Fruit fly (Drosophila melanogaster) whole organism, pupa: ENCODE data around the gene CG32483.

Source experiments
- CG10348 ChIP-seq: fragments of 200-800 bp; sonication (Bioruptor generic); IDR thresholded peaks from 2 replicates; pipeline ENCODE4 v1.3.6; 2022; ENCODE audit warnings: missing biosample characterization, missing genetic modification characterization
- CG12605 ChIP-seq: fragments of 200-800 bp; sonication (Bioruptor generic); IDR thresholded peaks from 2 replicates; pipeline ENCODE4 v1.3.6; 2022; ENCODE audit warnings: missing biosample characterization, missing genetic modification characterization
- CG13204 ChIP-seq: fragments of 200-800 bp; sonication (Bioruptor generic); optimal IDR thresholded peaks from 2 replicates; lab custom pipeline; 2018; ENCODE audit warnings: missing biosample characterization, mild to moderate bottlenecking, missing genetic modification characterization, moderate library complexity
- CG14655 ChIP-seq: fragments of 200-800 bp; sonication (Bioruptor generic); optimal IDR thresholded peaks from 3 replicates; lab custom pipeline; 2017; ENCODE audit warnings: mild to moderate bottlenecking, missing biosample characterization, missing genetic modification reagents, missing genetic modification characterization
- CG15710 ChIP-seq: fragments of 200-800 bp; sonication (Bioruptor generic); optimal IDR thresholded peaks from 2 replicates; lab custom pipeline; 2018; ENCODE audit warnings: missing biosample characterization, mild to moderate bottlenecking, missing genetic modification characterization, moderate library complexity
- CG17806 ChIP-seq: fragments of 200-800 bp; sonication (Bioruptor generic); optimal IDR thresholded peaks from 2 replicates; lab custom pipeline; 2018; ENCODE audit warnings: missing biosample characterization, mild to moderate bottlenecking, missing genetic modification characterization, moderate library complexity
- CG32121 ChIP-seq: fragments of 200-800 bp; sonication (Bioruptor generic); IDR thresholded peaks from 2 replicates; pipeline ENCODE4 v1.3.6; 2022; ENCODE audit warnings: missing biosample characterization, missing genetic modification characterization
- CG34367 ChIP-seq: fragments of 200-800 bp; sonication (Bioruptor generic); optimal IDR thresholded peaks from 2 replicates; lab custom pipeline; 2018; ENCODE audit warnings: missing biosample characterization, mild to moderate bottlenecking, missing genetic modification characterization
- CG4496 ChIP-seq: fragments of 200-800 bp; sonication (Bioruptor generic); IDR thresholded peaks from 3 replicates; pipeline ENCODE4 v1.3.6; 2022; ENCODE audit warnings: missing biosample characterization, missing genetic modification characterization
- CG8159 ChIP-seq: fragments of 200-800 bp; sonication (Bioruptor generic); optimal IDR thresholded peaks from 3 replicates; lab custom pipeline; 2018; ENCODE audit warnings: missing biosample characterization, mild to moderate bottlenecking, missing genetic modification characterization, moderate library complexity
- CG8301 ChIP-seq: fragments of 200-800 bp; sonication (Bioruptor generic); optimal IDR thresholded peaks from 2 replicates; lab custom pipeline; 2018; ENCODE audit warnings: missing biosample characterization, mild to moderate bottlenecking, missing genetic modification characterization
- CG9948 ChIP-seq: fragments of 200-800 bp; sonication (Bioruptor generic); optimal IDR thresholded peaks from 2 replicates; lab custom pipeline; 2018; ENCODE audit warnings: missing biosample characterization, mild to moderate bottlenecking, missing genetic modification characterization, moderate library complexity
- D1 ChIP-seq: fragments of 200-800 bp; sonication (Bioruptor generic); optimal IDR thresholded peaks from 2 replicates; lab custom pipeline; 2018; ENCODE audit warnings: missing biosample characterization, mild to moderate bottlenecking, missing genetic modification characterization, moderate library complexity
- EcR ChIP-seq: fragments of 200-800 bp; sonication (Bioruptor generic); optimal IDR thresholded peaks from 3 replicates; lab custom pipeline; 2019; ENCODE audit warnings: missing biosample characterization, missing genetic modification characterization, mild to moderate bottlenecking, moderate library complexity, missing genetic modification reagents
- Ets98B ChIP-seq: fragments of 200-800 bp; sonication (Bioruptor generic); IDR thresholded peaks from 2 replicates; pipeline ENCODE4 v1.3.6; 2022; ENCODE audit warnings: missing biosample characterization, missing genetic modification characterization
- Pif1A ChIP-seq: fragments of 200-800 bp; sonication (Bioruptor generic); optimal IDR thresholded peaks from 3 replicates; lab custom pipeline; 2016; ENCODE audit warnings: missing biosample characterization, missing genetic modification characterization
- Pif1B ChIP-seq: fragments of 200-800 bp; sonication (Bioruptor generic); optimal IDR thresholded peaks from 3 replicates; lab custom pipeline; 2016; ENCODE audit warnings: missing biosample characterization, missing genetic modification characterization
- Snoo ChIP-seq: fragments of 200-800 bp; sonication (Bioruptor generic); optimal IDR thresholded peaks from 3 replicates; lab custom pipeline; 2017; ENCODE audit warnings: missing biosample characterization, mild to moderate bottlenecking, missing genetic modification characterization, inconsistent platforms
- fd96Ca ChIP-seq: fragments of 200-800 bp; sonication (Bioruptor generic); IDR thresholded peaks from 3 replicates; pipeline ENCODE4 v1.3.6; 2022; ENCODE audit warnings: missing biosample characterization, missing genetic modification characterization
- gl ChIP-seq: fragments of 200-800 bp; sonication (Bioruptor generic); optimal IDR thresholded peaks from 2 replicates; lab custom pipeline; 2018; ENCODE audit warnings: missing biosample characterization, mild to moderate bottlenecking, missing genetic modification characterization
- rn ChIP-seq: fragments of 200-800 bp; sonication (Bioruptor generic); IDR thresholded peaks from 2 replicates; pipeline ENCODE4 v1.3.6; 2022; ENCODE audit warnings: missing biosample characterization, missing genetic modification characterization

CG32483 gene

dm6 chr3L:690031-690686 is at the start of gene CG32483, which contains the start of gene RabX6:
Gene CG32483, minus strand, starts transcription at chr3L:690081.
Gene RabX6, plus strand, starts transcription at chr3L:690517.
- TF ChIP-seq CG9948 (tag; lab: Kevin White, UChicago) (no peak), Pif1B (no peak), D1 (tag; lab: Kevin White, UChicago) (no peak)

- peak; percentile 95 for TF ChIP-seq Pif1A (GFP tag; lab: Kevin White, UChicago)
- TF ChIP-seq EcR (GFP tag; lab: Kevin White, UChicago): peak; percentile 87
- peak; percentile 95 for TF ChIP-seq CG4496 (GFP tag; lab: Robert Waterston, UW)
- TF ChIP-seq gl: peak; percentile 85
- peak; percentile 97 for TF ChIP-seq CG17806
- peak; percentile 94 for TF ChIP-seq CG8301 (tag; lab: Kevin White, UChicago)
- peak; percentile 96 for TF ChIP-seq Snoo (tag; lab: Kevin White, UChicago)
- peak; percentile 95 for TF ChIP-seq CG12605 (GFP tag; lab: Robert Waterston, UW)
- TF ChIP-seq CG14655: peak; percentile 95
- TF ChIP-seq CG9948 (tag; lab: Kevin White, UChicago): peak; percentile 96
- TF ChIP-seq Pif1B: peak; percentile 95
- peak; percentile 94 for TF ChIP-seq CG34367 (tag; lab: Kevin White, UChicago)
- TF ChIP-seq D1 (tag; lab: Kevin White, UChicago): peak; percentile 93
- TF ChIP-seq CG10348: peak; percentile 75
- TF ChIP-seq Ets98B: peak; percentile 94
- TF ChIP-seq CG32121 (GFP tag; lab: Robert Waterston, UW): peak; percentile 96
- peak; percentile 92 for TF ChIP-seq fd96Ca
- peak; percentile 93 for TF ChIP-seq rn
- TF ChIP-seq CG15710 (tag; lab: Kevin White, UChicago): peak; percentile 98
- peak; percentile 98 for TF ChIP-seq CG8159 (tag; lab: Kevin White, UChicago)
- TF ChIP-seq CG13204 (GFP tag; lab: Kevin White, UChicago): peak; percentile 94
Measured at dm6 chr3L:738523-739356, 48.9 kb upstream of the CG32483 start.

- TF ChIP-seq Ets98B (no peak), gl (no peak), CG32121 (GFP tag; lab: Robert Waterston, UW) (no peak), CG8301 (tag; lab: Kevin White, UChicago) (no peak), Snoo (tag; lab: Kevin White, UChicago) (no peak), D1 (tag; lab: Kevin White, UChicago) (no peak), rn (no peak), CG8159 (tag; lab: Kevin White, UChicago) (peak; percentile 55), CG15710 (tag; lab: Kevin White, UChicago) (peak; percentile 33), CG13204 (GFP tag; lab: Kevin White, UChicago) (peak; percentile 34), CG9948 (tag; lab: Kevin White, UChicago) (no peak), CG12605 (GFP tag; lab: Robert Waterston, UW) (no peak), CG34367 (tag; lab: Kevin White, UChicago) (no peak), CG17806 (peak; percentile 44), Pif1B (peak; percentile 31), fd96Ca (no peak), CG4496 (GFP tag; lab: Robert Waterston, UW) (no peak), CG14655 (peak; percentile 25), EcR (GFP tag; lab: Kevin White, UChicago) (peak; percentile 79), Pif1A (GFP tag; lab: Kevin White, UChicago) (peak; percentile 31), CG10348 (no peak)
- TF ChIP-seq, all 21 proteins: peak for 8
Measured at dm6 chr3L:737445-738116, 47.7 kb upstream of the CG32483 start.

dm6 chr3L:736542-737166 is 46.8 kb upstream of the CG32483 start:
- TF ChIP-seq Pif1A (GFP tag; lab: Kevin White, UChicago) (no peak), EcR (GFP tag; lab: Kevin White, UChicago) (peak; percentile 94), CG13204 (GFP tag; lab: Kevin White, UChicago) (peak; percentile 73), gl (no peak)

dm6 chr3L:735948-736347 is 46.1 kb upstream of the CG32483 start:
- peak; percentile 57 for TF ChIP-seq Pif1A (GFP tag; lab: Kevin White, UChicago)
- peak; percentile 78 for TF ChIP-seq CG15710 (tag; lab: Kevin White, UChicago)
- TF ChIP-seq Pif1B: peak; percentile 50
- TF ChIP-seq CG34367 (tag; lab: Kevin White, UChicago): peak; percentile 75
- peak; percentile 49 for TF ChIP-seq D1 (tag; lab: Kevin White, UChicago)
- TF ChIP-seq CG9948 (tag; lab: Kevin White, UChicago): peak; percentile 76
- TF ChIP-seq CG32121 (GFP tag; lab: Robert Waterston, UW): peak; percentile 61; the same call in 1 of the 2 replicates
- TF ChIP-seq CG17806: peak; percentile 82
- TF ChIP-seq CG13204 (GFP tag; lab: Kevin White, UChicago): no peak
- peak; percentile 47 for TF ChIP-seq CG8301 (tag; lab: Kevin White, UChicago)
- peak; percentile 42 for TF ChIP-seq gl
- TF ChIP-seq EcR (GFP tag; lab: Kevin White, UChicago): no peak
- peak; percentile 84 for TF ChIP-seq CG8159 (tag; lab: Kevin White, UChicago)
- TF ChIP-seq fd96Ca: 0 out of 3 replicates have a peak, but pooled peaks have one; percentile 43
- 0 out of 2 replicates have a peak, but pooled peaks have one; percentile 20 for TF ChIP-seq rn
- TF ChIP-seq CG4496 (GFP tag; lab: Robert Waterston, UW): peak; percentile 64
- TF ChIP-seq CG10348: no peak
- peak; percentile 68 for TF ChIP-seq CG14655
- peak; percentile 45; the same call in 1 of the 2 replicates for TF ChIP-seq Ets98B
- TF ChIP-seq Snoo (tag; lab: Kevin White, UChicago): peak; percentile 54
- TF ChIP-seq CG12605 (GFP tag; lab: Robert Waterston, UW): peak; percentile 41
